Worm (Caenorhabditis elegans): ENCODE data around the gene ant-1.3.

DNA sequence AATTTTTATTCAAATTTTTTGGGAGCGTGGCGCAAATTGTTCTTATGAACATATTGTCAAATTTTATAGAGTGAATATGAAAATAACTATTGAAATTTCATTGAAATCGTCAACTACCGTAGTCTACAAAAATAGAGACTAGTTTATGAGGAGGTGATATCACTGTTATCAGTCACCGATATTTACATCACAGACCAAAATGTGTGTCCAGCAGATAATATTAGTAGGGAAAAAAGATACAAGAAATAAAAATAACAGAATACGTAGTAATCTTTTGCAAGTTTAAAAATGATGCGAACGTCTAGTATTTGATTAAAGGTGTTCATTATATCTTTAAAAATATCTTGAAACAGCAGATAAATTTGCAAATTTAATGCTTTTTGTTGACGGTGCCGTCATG, 29.8 kb downstream of the ant-1.3 start:
- TF ChIP-seq unc-55 (GFP tag; optimal IDR thresholded peaks at IDR 0.05): no peak
- TF ChIP-seq tbx-2 (tag; optimal IDR thresholded peaks at IDR 0.05): no peak
- TF ChIP-seq pqm-1 (tag; optimal IDR thresholded peaks at IDR 0.05): no peak
- no peak for TF ChIP-seq unc-3 (GFP tag; conservative IDR thresholded peaks at IDR 0.05)
- no peak for TF ChIP-seq unc-3 (tag; optimal IDR thresholded peaks at IDR 0.05)

All from whole organism, late embryonic.